Worm (Caenorhabditis elegans): ENCODE measurements around the gene twk-9.

twk-9 gene

DNA sequence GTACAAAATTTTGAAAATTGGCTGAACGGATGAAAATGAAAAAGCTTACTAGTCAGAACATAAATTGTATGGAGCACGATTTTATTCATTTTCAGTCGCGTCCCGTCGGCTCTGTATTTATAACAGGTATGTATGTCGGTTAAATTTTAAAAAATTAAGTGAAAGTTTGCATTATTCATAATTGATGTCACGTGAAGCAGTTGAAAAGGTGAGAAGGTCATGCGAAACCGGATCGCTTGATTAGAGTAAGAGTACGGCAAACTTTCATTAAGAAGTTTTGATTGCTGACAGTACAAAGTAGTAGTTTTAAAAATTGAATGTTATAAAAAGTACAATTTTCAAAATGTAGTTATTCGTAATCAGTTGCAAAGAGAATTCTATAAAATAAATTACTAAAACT, 19.8 kb upstream of the twk-9 start:
- TF ChIP-seq ceh-36 (tag; optimal IDR thresholded peaks at IDR 0.05): no peak
- no peak for TF ChIP-seq aly-1 (tag; optimal IDR thresholded peaks at IDR 0.05)
- no peak for TF ChIP-seq F13C5.2 (tag; optimal IDR thresholded peaks at IDR 0.05)
- no peak for TF ChIP-seq sea-1 (GFP tag; conservative IDR thresholded peaks at IDR 0.05)
- TF ChIP-seq hmg-4 (GFP tag; optimal IDR thresholded peaks at IDR 0.05): no peak
- no peak for TF ChIP-seq flt-1 (GFP tag; IDR thresholded peaks at IDR 0.05)
- no peak for TF ChIP-seq pes-1 (GFP tag; IDR thresholded peaks at IDR 0.05)
- no peak for TF ChIP-seq hnd-1 (tag; optimal IDR thresholded peaks at IDR 0.05)
- no peak for TF ChIP-seq ceh-13 (GFP tag; optimal IDR thresholded peaks at IDR 0.05)
- TF ChIP-seq scrt-1 (GFP tag; IDR thresholded peaks at IDR 0.05): no peak
- TF ChIP-seq hmbx-1 (tag; optimal IDR thresholded peaks at IDR 0.05): no peak
- TF ChIP-seq tbx-37 (GFP tag; conservative IDR thresholded peaks at IDR 0.05): no peak
- no peak for TF ChIP-seq ets-7 (tag; optimal IDR thresholded peaks at IDR 0.05)
- no peak for TF ChIP-seq ama-1 (optimal IDR thresholded peaks at IDR 0.05)
- TF ChIP-seq tra-4 (tag; optimal IDR thresholded peaks at IDR 0.05): no peak

DNA sequence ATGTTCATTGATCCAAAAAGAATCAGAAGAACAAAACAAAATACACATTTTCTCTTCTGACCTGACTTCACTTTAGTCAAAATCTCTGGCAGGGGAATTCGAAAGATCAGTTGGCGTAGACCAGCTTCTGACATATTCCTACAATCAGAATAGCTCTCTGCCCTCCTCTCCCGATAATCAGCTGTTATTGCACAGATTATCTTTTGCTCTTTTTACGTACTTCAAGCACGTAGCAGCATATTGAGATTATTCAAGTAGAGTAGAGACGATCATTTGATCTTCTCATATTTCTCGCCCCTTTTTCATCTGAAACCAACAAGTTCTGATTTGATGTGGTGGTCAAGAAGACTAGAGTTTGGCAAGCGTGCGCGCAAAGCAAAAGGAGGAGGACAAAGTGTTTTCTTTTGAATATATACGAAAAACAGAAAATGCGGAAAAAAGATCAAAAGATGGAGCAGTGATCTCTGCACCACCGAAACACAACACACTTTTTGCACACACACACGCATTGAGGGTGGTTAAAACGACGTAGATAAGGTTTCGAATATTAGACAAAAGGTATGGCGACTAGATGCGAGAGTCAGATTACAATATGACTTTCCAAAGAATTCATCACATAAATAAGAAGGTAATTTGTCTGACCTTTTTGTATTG, 19.2 kb upstream of the twk-9 start:
- no peak for TF ChIP-seq scrt-1 (GFP tag; IDR thresholded peaks at IDR 0.05)
- TF ChIP-seq hmbx-1 (tag; optimal IDR thresholded peaks at IDR 0.05): no peak
- TF ChIP-seq sea-1 (GFP tag; conservative IDR thresholded peaks at IDR 0.05): no peak
- TF ChIP-seq aly-1 (tag; optimal IDR thresholded peaks at IDR 0.05): no peak
- no peak for TF ChIP-seq hmg-4 (GFP tag; optimal IDR thresholded peaks at IDR 0.05)

DNA sequence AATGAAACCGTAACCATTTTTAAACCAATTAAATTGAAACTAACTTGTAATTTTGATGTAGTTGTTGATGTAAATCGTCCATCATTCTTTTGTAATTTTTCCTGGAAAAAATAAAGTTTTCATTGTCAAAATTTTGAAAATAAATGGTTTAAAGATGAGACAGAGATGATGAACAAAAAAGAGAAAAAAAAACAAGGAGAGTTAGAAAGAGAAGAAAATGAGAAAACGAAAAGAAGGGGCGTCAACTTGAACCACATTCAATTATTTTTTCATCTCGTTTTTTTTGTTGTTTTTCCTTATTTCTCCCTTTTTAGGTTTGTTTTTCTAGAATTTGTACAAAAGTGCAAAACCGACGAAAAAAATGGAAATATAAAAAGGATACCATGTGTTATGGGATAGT, 17.4 kb upstream of the twk-9 start, which contains the start of gene nhr-34:
TSS of gene nhr-34 (minus strand) at position 101 of the 400 bp plus-strand sequence.
- TF ChIP-seq hmbx-1 (tag; optimal IDR thresholded peaks at IDR 0.05) (no peak), hnd-1 (tag; optimal IDR thresholded peaks at IDR 0.05) (no peak), pes-1 (GFP tag; IDR thresholded peaks at IDR 0.05) (no peak), F13C5.2 (tag; optimal IDR thresholded peaks at IDR 0.05) (no peak), tra-4 (tag; optimal IDR thresholded peaks at IDR 0.05) (no peak), ama-1 (optimal IDR thresholded peaks at IDR 0.05) (no peak), hmg-4 (GFP tag; optimal IDR thresholded peaks at IDR 0.05) (no peak), tbx-11 (GFP tag; IDR thresholded peaks at IDR 0.05) (no peak), aly-1 (tag; optimal IDR thresholded peaks at IDR 0.05) (no peak), flt-1 (GFP tag; IDR thresholded peaks at IDR 0.05) (no peak), tbx-37 (GFP tag; conservative IDR thresholded peaks at IDR 0.05) (no peak), ceh-36 (tag; optimal IDR thresholded peaks at IDR 0.05) (no peak), sea-1 (GFP tag; conservative IDR thresholded peaks at IDR 0.05) (no peak), ceh-13 (GFP tag; optimal IDR thresholded peaks at IDR 0.05) (no peak)

DNA sequence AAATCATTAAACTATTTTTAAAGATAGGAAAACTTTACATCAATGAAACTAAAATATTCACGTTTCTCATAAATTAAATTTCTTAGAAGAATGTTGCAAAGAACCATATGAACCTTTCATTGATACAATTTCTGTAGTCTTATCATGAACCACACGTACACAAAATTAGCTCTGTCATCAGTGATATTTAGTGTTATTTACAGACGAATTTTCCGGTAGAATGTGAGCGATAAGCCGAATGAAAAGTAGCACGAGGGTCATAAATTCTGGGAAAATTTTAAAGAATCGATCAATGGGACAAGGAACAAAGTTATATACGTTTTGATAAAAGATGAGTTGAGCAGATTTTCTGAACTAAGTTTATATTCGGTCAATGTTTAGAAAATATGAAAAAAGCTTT, 16.4 kb upstream of the twk-9 start:
- TF ChIP-seq tra-4 (tag; optimal IDR thresholded peaks at IDR 0.05) (no peak), hmg-4 (GFP tag; optimal IDR thresholded peaks at IDR 0.05) (no peak), tbx-11 (GFP tag; IDR thresholded peaks at IDR 0.05) (no peak), B0310.2 (tag; optimal IDR thresholded peaks at IDR 0.05) (no peak), ceh-36 (tag; optimal IDR thresholded peaks at IDR 0.05) (no peak), F13C5.2 (tag; optimal IDR thresholded peaks at IDR 0.05) (no peak)

DNA sequence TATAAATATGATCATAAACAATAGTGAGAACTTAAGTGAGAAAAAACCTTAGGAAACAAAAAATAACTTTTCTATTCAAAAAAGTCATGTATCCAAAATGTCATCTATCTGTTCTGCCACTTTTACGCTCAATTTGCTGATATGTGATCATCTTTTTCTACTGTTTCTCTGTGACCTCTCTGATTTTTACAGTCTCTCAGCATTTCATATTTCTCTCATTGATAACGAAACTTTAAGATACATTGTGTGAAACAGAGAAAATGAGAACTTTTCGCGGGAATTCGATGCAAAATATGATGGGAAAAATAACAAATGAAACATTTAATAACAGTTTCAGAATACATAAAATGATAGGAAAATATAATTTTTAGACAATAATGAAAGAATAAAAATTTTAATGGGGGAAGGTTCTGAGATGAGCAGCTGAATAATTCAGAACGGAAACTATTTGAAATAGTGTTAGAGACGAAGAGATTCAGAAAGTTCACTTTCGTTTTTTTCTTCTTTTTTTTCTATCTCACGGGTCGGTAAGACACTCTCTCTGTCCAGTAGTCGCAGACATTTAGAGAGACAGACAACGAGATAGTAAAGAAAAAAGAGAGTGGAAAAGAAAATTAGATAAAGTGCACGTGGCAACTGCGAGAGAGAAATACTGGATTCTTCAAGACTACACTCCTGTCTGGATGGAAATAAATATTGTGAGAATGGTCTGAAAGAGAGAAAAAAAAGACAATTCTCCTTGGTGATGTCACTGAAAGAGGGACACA, 15.6 kb upstream of the twk-9 start:
- TF ChIP-seq ama-1 (optimal IDR thresholded peaks at IDR 0.05) (no peak), B0310.2 (tag; optimal IDR thresholded peaks at IDR 0.05) (no peak), sea-1 (GFP tag; conservative IDR thresholded peaks at IDR 0.05) (no peak), pes-1 (GFP tag; IDR thresholded peaks at IDR 0.05) (no peak), tra-4 (tag; optimal IDR thresholded peaks at IDR 0.05) (no peak), hmg-4 (GFP tag; optimal IDR thresholded peaks at IDR 0.05) (no peak), aly-1 (tag; optimal IDR thresholded peaks at IDR 0.05) (no peak)

DNA sequence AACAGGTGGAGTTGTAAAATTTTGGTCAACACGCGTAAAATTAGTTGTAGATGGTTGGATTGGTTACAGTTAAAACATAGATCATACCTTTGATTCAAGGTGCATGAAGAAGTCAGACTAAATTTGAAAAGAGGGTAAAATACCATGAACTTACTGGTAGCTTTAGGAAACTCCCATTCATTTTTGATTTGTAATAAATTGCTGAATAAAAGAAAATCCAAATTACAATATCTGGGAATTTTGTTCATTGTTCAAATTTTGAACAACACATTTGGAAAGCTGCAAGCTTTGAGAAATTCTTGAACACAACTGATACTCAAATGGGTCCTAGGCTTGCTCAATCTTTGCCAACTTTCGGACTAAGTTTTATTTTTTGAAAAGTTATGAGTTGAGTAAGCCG, 15.0 kb upstream of the twk-9 start:
- TF ChIP-seq hmg-4 (GFP tag; optimal IDR thresholded peaks at IDR 0.05) (no peak), tra-4 (tag; optimal IDR thresholded peaks at IDR 0.05) (no peak), sea-1 (GFP tag; conservative IDR thresholded peaks at IDR 0.05) (no peak), flt-1 (GFP tag; IDR thresholded peaks at IDR 0.05) (no peak), ama-1 (optimal IDR thresholded peaks at IDR 0.05) (no peak), F13C5.2 (tag; optimal IDR thresholded peaks at IDR 0.05) (no peak), tbx-11 (GFP tag; IDR thresholded peaks at IDR 0.05) (no peak), aly-1 (tag; optimal IDR thresholded peaks at IDR 0.05) (no peak)

DNA sequence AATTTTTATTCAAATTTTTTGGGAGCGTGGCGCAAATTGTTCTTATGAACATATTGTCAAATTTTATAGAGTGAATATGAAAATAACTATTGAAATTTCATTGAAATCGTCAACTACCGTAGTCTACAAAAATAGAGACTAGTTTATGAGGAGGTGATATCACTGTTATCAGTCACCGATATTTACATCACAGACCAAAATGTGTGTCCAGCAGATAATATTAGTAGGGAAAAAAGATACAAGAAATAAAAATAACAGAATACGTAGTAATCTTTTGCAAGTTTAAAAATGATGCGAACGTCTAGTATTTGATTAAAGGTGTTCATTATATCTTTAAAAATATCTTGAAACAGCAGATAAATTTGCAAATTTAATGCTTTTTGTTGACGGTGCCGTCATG, 13.7 kb upstream of the twk-9 start:
- TF ChIP-seq flt-1 (GFP tag; IDR thresholded peaks at IDR 0.05): no peak
- no peak for TF ChIP-seq hnd-1 (tag; optimal IDR thresholded peaks at IDR 0.05)
- TF ChIP-seq sea-1 (GFP tag; conservative IDR thresholded peaks at IDR 0.05): no peak
- no peak for TF ChIP-seq hmg-4 (GFP tag; optimal IDR thresholded peaks at IDR 0.05)
- no peak for TF ChIP-seq tbx-11 (GFP tag; IDR thresholded peaks at IDR 0.05)
- no peak for TF ChIP-seq B0310.2 (tag; optimal IDR thresholded peaks at IDR 0.05)
- no peak for TF ChIP-seq scrt-1 (GFP tag; IDR thresholded peaks at IDR 0.05)
- TF ChIP-seq ceh-36 (tag; optimal IDR thresholded peaks at IDR 0.05): no peak
- TF ChIP-seq tbx-37 (GFP tag; conservative IDR thresholded peaks at IDR 0.05): no peak
- TF ChIP-seq ceh-13 (GFP tag; optimal IDR thresholded peaks at IDR 0.05): no peak
- TF ChIP-seq tra-4 (tag; optimal IDR thresholded peaks at IDR 0.05): no peak
- TF ChIP-seq hmbx-1 (tag; optimal IDR thresholded peaks at IDR 0.05): no peak
- no peak for TF ChIP-seq F13C5.2 (tag; optimal IDR thresholded peaks at IDR 0.05)
- no peak for TF ChIP-seq ets-7 (tag; optimal IDR thresholded peaks at IDR 0.05)
- TF ChIP-seq aly-1 (tag; optimal IDR thresholded peaks at IDR 0.05): no peak

Data from whole organism, early embryonic.